Fruit fly (Drosophila melanogaster): ENCODE results near the gene Ref1.

Gene Ref1

dm6 chr3R:7033707-7034106, 46.5 kb downstream of the Ref1 start:
- TF ChIP-seq CG15479 (GFP tag; optimal IDR thresholded peaks at IDR 0.05) (peak; percentile 36), twi (tag; optimal IDR thresholded peaks at IDR 0.05) (peak; percentile 2), cad (GFP tag; optimal IDR thresholded peaks at IDR 0.05) (peak; percentile 83), zen (tag; optimal IDR thresholded peaks at IDR 0.05) (peak; percentile 50), D19B (GFP tag; optimal IDR thresholded peaks at IDR 0.05) (no peak)

dm6 chr3R:7031553-7031952, 48.6 kb downstream of the Ref1 start:
- no peak for TF ChIP-seq CG6813 (GFP tag; optimal IDR thresholded peaks at IDR 0.05)
- TF ChIP-seq HLH3B (GFP tag; IDR thresholded peaks at IDR 0.05), result no peak
- TF ChIP-seq Elba2 (GFP tag; optimal IDR thresholded peaks at IDR 0.05), result no peak
- no peak for TF ChIP-seq tgo (GFP tag; IDR thresholded peaks at IDR 0.05)
- no peak for TF ChIP-seq CG14860 (GFP tag; IDR thresholded peaks at IDR 0.05; ENCODE audit: partially characterized antibody)
- no peak for TF ChIP-seq HLH4C (GFP tag; IDR thresholded peaks at IDR 0.05; ENCODE audit: partially characterized antibody)
- no peak for TF ChIP-seq ash1 (GFP tag; optimal IDR thresholded peaks at IDR 0.05)
- TF ChIP-seq tup (GFP tag; optimal IDR thresholded peaks at IDR 0.05), result no peak
- no peak for TF ChIP-seq CG10274 (GFP tag; optimal IDR thresholded peaks at IDR 0.05)
- TF ChIP-seq CG1529 (GFP tag; optimal IDR thresholded peaks at IDR 0.05), result no peak
- TF ChIP-seq CoRest (tag; optimal IDR thresholded peaks at IDR 0.05), result no peak
- TF ChIP-seq sug (tag; optimal IDR thresholded peaks at IDR 0.05), result no peak
- no peak for TF ChIP-seq Sin3A (optimal IDR thresholded peaks at IDR 0.05)
- no peak for TF ChIP-seq CG7271 (tag; optimal IDR thresholded peaks at IDR 0.05)
- TF ChIP-seq slou (GFP tag; optimal IDR thresholded peaks at IDR 0.05), result no peak
- no peak for TF ChIP-seq CG11560 (tag; IDR thresholded peaks at IDR 0.05)
- no peak for TF ChIP-seq cato (GFP tag; optimal IDR thresholded peaks at IDR 0.05; ENCODE audit: borderline replicate concordance)
- TF ChIP-seq B-H1 (GFP tag; IDR thresholded peaks at IDR 0.05), result no peak
- no peak for TF ChIP-seq crol (GFP tag; IDR thresholded peaks at IDR 0.05)
- no peak for TF ChIP-seq Hr39 (optimal IDR thresholded peaks at IDR 0.05)
- TF ChIP-seq org-1 (GFP tag; optimal IDR thresholded peaks at IDR 0.05), result no peak
- TF ChIP-seq stc (GFP tag; IDR thresholded peaks at IDR 0.05), result no peak
- TF ChIP-seq YL-1 (GFP tag; optimal IDR thresholded peaks at IDR 0.05), result no peak
- TF ChIP-seq CG8765 (GFP tag; IDR thresholded peaks at IDR 0.05), result no peak
- no peak for TF ChIP-seq sima (GFP tag; optimal IDR thresholded peaks at IDR 0.05)
- no peak for TF ChIP-seq sr (GFP tag; IDR thresholded peaks at IDR 0.05)
- no peak for TF ChIP-seq ERR (GFP tag; optimal IDR thresholded peaks at IDR 0.05)
- peak; percentile 49 for TF ChIP-seq D (optimal IDR thresholded peaks at IDR 0.05)
- no peak for TF ChIP-seq D (GFP tag; optimal IDR thresholded peaks at IDR 0.05)
- TF ChIP-seq CG14965 (GFP tag; optimal IDR thresholded peaks at IDR 0.05; ENCODE audit: borderline replicate concordance), result no peak
- no peak for TF ChIP-seq repo (GFP tag; optimal IDR thresholded peaks at IDR 0.05)
- peak; percentile 83 for TF ChIP-seq cad (GFP tag; optimal IDR thresholded peaks at IDR 0.05)
- no peak for TF ChIP-seq zfh1 (GFP tag; IDR thresholded peaks at IDR 0.05)
- no peak for TF ChIP-seq abd-A (tag; optimal IDR thresholded peaks at IDR 0.05)
- no peak for TF ChIP-seq btn (GFP tag; optimal IDR thresholded peaks at IDR 0.05)
- no peak for TF ChIP-seq gsb-n (tag; optimal IDR thresholded peaks at IDR 0.05)
- TF ChIP-seq CG12236 (GFP tag; optimal IDR thresholded peaks at IDR 0.05), result no peak
- no peak for TF ChIP-seq CG42726 (GFP tag; IDR thresholded peaks at IDR 0.05; ENCODE audit: partially characterized antibody)
- TF ChIP-seq CG31365 (tag; optimal IDR thresholded peaks at IDR 0.05), result no peak
- TF ChIP-seq CG7357 (GFP tag; IDR thresholded peaks at IDR 0.05), result no peak
- no peak for TF ChIP-seq CG34224 (GFP tag; IDR thresholded peaks at IDR 0.05; ENCODE audit: partially characterized antibody)
- TF ChIP-seq maf-S (GFP tag; optimal IDR thresholded peaks at IDR 0.05), result no peak
- TF ChIP-seq E2f2 (GFP tag; IDR thresholded peaks at IDR 0.05), result no peak
- no peak for TF ChIP-seq jigr1 (GFP tag; IDR thresholded peaks at IDR 0.05)
- peak; percentile 53 for TF ChIP-seq CG1832 (GFP tag; optimal IDR thresholded peaks at IDR 0.05)
- TF ChIP-seq tll (GFP tag; optimal IDR thresholded peaks at IDR 0.05), result peak in 1 of 2 experiments; percentile 13
- no peak for TF ChIP-seq CG2889 (GFP tag; IDR thresholded peaks at IDR 0.05)

Data from whole organism, embryonic.